Worm (Caenorhabditis elegans) whole organism, L1 larva: ENCODE measurements around the gene rps-27.

Source experiments
- ama-1 ChIP-seq: fragments of 150-350 bp; optimal IDR thresholded peaks from 2 replicates; lab custom pipeline; 2014
- blmp-1 ChIP-seq: fragments of 150-350 bp; optimal IDR thresholded peaks from 2 replicates; lab custom pipeline; 2014; ENCODE audit warnings: missing biosample characterization, missing genetic modification characterization
- elt-2 ChIP-seq: sonication (generic microtip); optimal IDR thresholded peaks from 2 replicates; lab custom pipeline; 2016; ENCODE audit warnings: missing genetic modification characterization, mild to moderate bottlenecking, inconsistent platforms, missing compliant biosample characterization, missing genetic modification reagents
- elt-3 ChIP-seq, 6 experiments: fragments of 150-350 bp in 1 of 6; sonication (generic microtip); optimal IDR thresholded peaks; 2 replicates each; lab custom pipeline; 2017 to 2018; ENCODE audit warnings: missing biosample characterization in 6 of 6, missing genetic modification characterization in 6 of 6, inconsistent platforms in 1 of 6
- fkh-10 ChIP-seq: sonication (generic microtip); optimal IDR thresholded peaks from 2 replicates; lab custom pipeline; 2017; ENCODE audit warnings: missing biosample characterization, missing genetic modification reagents, missing genetic modification characterization
- jun-1 ChIP-seq: fragments of 150-350 bp; optimal IDR thresholded peaks from 2 replicates; lab custom pipeline; 2014; ENCODE audit warnings: missing biosample characterization, missing genetic modification reagents, missing genetic modification characterization
- mab-9 ChIP-seq: fragments of 200-800 bp; sonication (Bioruptor generic); IDR thresholded peaks from 2 replicates; pipeline ENCODE4 v1.3.6; 2022; ENCODE audit warnings: missing genetic modification reagents, missing genetic modification characterization, missing compliant biosample characterization
- nhr-11 ChIP-seq: fragments of 150-350 bp; optimal IDR thresholded peaks from 2 replicates; lab custom pipeline; 2014; ENCODE audit warnings: missing biosample characterization, missing genetic modification characterization
- nhr-237 ChIP-seq: fragments of 150-350 bp; optimal IDR thresholded peaks from 2 replicates; lab custom pipeline; 2014; ENCODE audit warnings: missing biosample characterization, missing genetic modification characterization
- ztf-11 ChIP-seq, 2 experiments: sonication (generic microtip); optimal IDR thresholded peaks; 2 replicates each; lab custom pipeline; 2016 to 2017; ENCODE audit warnings: missing genetic modification characterization in 2 of 2, missing biosample characterization in 1 of 2, missing compliant biosample characterization in 1 of 2
- ztf-4 ChIP-seq: fragments of 150-350 bp; optimal IDR thresholded peaks from 2 replicates; lab custom pipeline; 2014; ENCODE audit warnings: missing biosample characterization, missing genetic modification characterization

- TF ChIP-seq ztf-11 (tag; optimal IDR thresholded peaks at IDR 0.05; lab: Kevin White, UChicago) (no peak), mab-9 (no peak), fkh-10 (GFP tag; lab: Kevin White, UChicago) (no peak), ama-1 (lab: Kevin White, UChicago) (no peak), ztf-4 (tag; lab: Kevin White, UChicago) (no peak), elt-3 (tag; optimal IDR thresholded peaks at IDR 0.05; lab: Kevin White, UChicago) (no peak), blmp-1 (tag; lab: Kevin White, UChicago) (no peak), jun-1 (tag; lab: Kevin White, UChicago) (no peak), nhr-11 (tag; lab: Kevin White, UChicago) (no peak), elt-2 (no peak), nhr-237 (no peak)
Measured at ce11 chrV:138592-138991, 34.7 kb upstream of the rps-27 start, which contains the start of gene W03F9.9.
